Worm (Caenorhabditis elegans) whole organism, L4/young adult: ENCODE results near the gene nhr-17.

Source experiments
- dao-5 ChIP-seq: sonication (generic microtip); optimal IDR thresholded peaks from 2 replicates; lab custom pipeline; 2016; ENCODE audit warnings: missing genotype, missing genetic modification characterization, moderate library complexity, missing compliant biosample characterization
- him-1 ChIP-seq: sonication (generic microtip); optimal IDR thresholded peaks from 2 replicates; lab custom pipeline; 2016; ENCODE audit warnings: missing genotype, missing genetic modification reagents, missing genetic modification characterization, missing compliant biosample characterization

DNA sequence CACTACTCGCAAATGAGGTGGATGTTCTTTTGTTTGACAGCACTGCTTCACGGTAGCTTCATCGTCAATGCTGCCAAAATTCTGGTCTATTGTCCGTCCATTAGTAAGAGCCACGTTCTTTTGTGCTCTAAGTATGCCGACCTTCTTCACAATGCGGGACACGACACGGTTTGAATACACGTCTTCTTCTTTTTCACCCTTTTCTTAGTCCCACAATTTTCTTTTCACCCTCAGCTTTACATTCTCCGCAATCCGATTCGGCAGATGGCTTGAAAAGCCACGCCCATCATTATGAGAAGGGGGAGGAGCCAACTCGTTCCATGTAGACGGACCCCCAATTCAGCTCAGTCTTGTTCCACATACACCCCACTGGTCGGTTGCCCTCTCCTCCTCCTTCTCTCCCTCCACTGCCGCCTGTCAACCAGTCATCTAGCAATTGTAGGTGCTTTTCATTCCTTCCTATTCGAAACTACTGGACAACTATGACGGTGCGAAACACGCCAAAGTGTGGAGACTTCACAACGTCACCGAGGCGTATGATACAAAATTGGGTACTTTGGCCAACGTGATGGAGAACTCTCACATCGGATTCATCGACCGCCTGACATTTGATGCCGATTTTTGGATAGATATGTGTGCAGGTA is 24.2 kb upstream of the nhr-17 start:
- TF ChIP-seq him-1 (no peak), dao-5 (no peak)
